Fruit fly (Drosophila melanogaster): ENCODE data around the gene CG34175.

Gene CG34175

dm6 chr2L:3376684-3377086, 21.1 kb upstream of the CG34175 start, which contains the start of the genes CG9662 and Ptpa (continued):
- peak; percentile 97 for TF ChIP-seq CG16813 (GFP tag; IDR thresholded peaks at IDR 0.05; ENCODE audit: partially characterized antibody)
- TF ChIP-seq fd102C (GFP tag; optimal IDR thresholded peaks at IDR 0.05) = no peak
- TF ChIP-seq ttk (GFP tag; IDR thresholded peaks at IDR 0.05) = peak; percentile 62; the same call in 1 of the 2 replicates
- TF ChIP-seq CG2116 (GFP tag; optimal IDR thresholded peaks at IDR 0.05) = peak; percentile 61
- no peak for TF ChIP-seq dati (GFP tag; IDR thresholded peaks at IDR 0.05)
- TF ChIP-seq CG8089 (GFP tag; optimal IDR thresholded peaks at IDR 0.05) = peak; percentile 70
- peak; percentile 89 for TF ChIP-seq CG9797 (GFP tag; optimal IDR thresholded peaks at IDR 0.05)
- peak; percentile 92 for TF ChIP-seq unc-4 (GFP tag; IDR thresholded peaks at IDR 0.05; ENCODE audit: partially characterized antibody)
- peak; percentile 65 for TF ChIP-seq repo (GFP tag; optimal IDR thresholded peaks at IDR 0.05)
- no peak for TF ChIP-seq ash1 (GFP tag; optimal IDR thresholded peaks at IDR 0.05)
- TF ChIP-seq CG4282 (GFP tag; optimal IDR thresholded peaks at IDR 0.05) = peak; percentile 62
- TF ChIP-seq zfh2 (GFP tag; optimal IDR thresholded peaks at IDR 0.05) = peak; percentile 89
- TF ChIP-seq CG5953 (GFP tag; IDR thresholded peaks at IDR 0.05) = no peak
- peak; percentile 79 for TF ChIP-seq grau (tag; optimal IDR thresholded peaks at IDR 0.05)
- TF ChIP-seq pho (GFP tag; optimal IDR thresholded peaks at IDR 0.05) = peak; percentile 91
- peak; percentile 91 for TF ChIP-seq CG13624 (GFP tag; optimal IDR thresholded peaks at IDR 0.05)
- no peak for TF ChIP-seq CG6765 (GFP tag; optimal IDR thresholded peaks at IDR 0.05)
- TF ChIP-seq lov (optimal IDR thresholded peaks at IDR 0.05) = no peak
- 0 out of 3 replicates have a peak, but pooled peaks have one; percentile 43 for TF ChIP-seq lov (GFP tag; IDR thresholded peaks at IDR 0.05)
- peak; percentile 93 for TF ChIP-seq pnt (GFP tag; optimal IDR thresholded peaks at IDR 0.05)
- TF ChIP-seq CG4404 (GFP tag; IDR thresholded peaks at IDR 0.05) = peak; percentile 82
- peak; percentile 38 for TF ChIP-seq da (GFP tag; optimal IDR thresholded peaks at IDR 0.05)
- TF ChIP-seq gro (GFP tag; optimal IDR thresholded peaks at IDR 0.05) = peak; percentile 78
- peak; percentile 86 for TF ChIP-seq dpn (GFP tag; optimal IDR thresholded peaks at IDR 0.05)
- no peak for TF ChIP-seq Tbp (GFP tag; optimal IDR thresholded peaks at IDR 0.05)
- TF ChIP-seq Bgb (GFP tag; IDR thresholded peaks at IDR 0.05; ENCODE audit: partially characterized antibody) = peak; percentile 89
- peak; percentile 59; the same call in 1 of the 3 replicates for TF ChIP-seq sr (GFP tag; IDR thresholded peaks at IDR 0.05)
- no peak for TF ChIP-seq Fer1 (GFP tag; optimal IDR thresholded peaks at IDR 0.05)
- TF ChIP-seq CG10462 (GFP tag; optimal IDR thresholded peaks at IDR 0.05) = peak; percentile 47
- TF ChIP-seq Ets65A (GFP tag) = peak; percentile 99
- TF ChIP-seq dimm (GFP tag; IDR thresholded peaks at IDR 0.05) = peak; percentile 26; the same call in 1 of the 2 replicates
- peak; percentile 90 for TF ChIP-seq lilli (GFP tag; optimal IDR thresholded peaks at IDR 0.05)
- TF ChIP-seq CG8765 (GFP tag; IDR thresholded peaks at IDR 0.05) = peak; percentile 66
- TF ChIP-seq Xbp1 (GFP tag; optimal IDR thresholded peaks at IDR 0.05) = peak; percentile 92
- peak; percentile 75 for TF ChIP-seq CG12744 (GFP tag; optimal IDR thresholded peaks at IDR 0.05)
- peak; percentile 79 for TF ChIP-seq Atf6 (GFP tag; IDR thresholded peaks at IDR 0.05)
- peak; percentile 88 for TF ChIP-seq ewg (GFP tag; optimal IDR thresholded peaks at IDR 0.05)
- TF ChIP-seq tap (tag; optimal IDR thresholded peaks at IDR 0.05) = peak; percentile 16
- peak; percentile 82 for TF ChIP-seq Optix (GFP tag; IDR thresholded peaks at IDR 0.05)
- peak; percentile 75; the same call in 1 of the 3 replicates for TF ChIP-seq CG11093 (GFP tag; IDR thresholded peaks at IDR 0.05)
- TF ChIP-seq pb (GFP tag; optimal IDR thresholded peaks at IDR 0.05) = peak; percentile 39
- TF ChIP-seq CG11723 (GFP tag; optimal IDR thresholded peaks at IDR 0.05) = no peak
- peak; percentile 82 for TF ChIP-seq ems (GFP tag; optimal IDR thresholded peaks at IDR 0.05)
- TF ChIP-seq p53 (GFP tag; optimal IDR thresholded peaks at IDR 0.05) = peak; percentile 70
- peak; percentile 45 for TF ChIP-seq CG10543 (GFP tag; optimal IDR thresholded peaks at IDR 0.05)
- peak; percentile 76 for TF ChIP-seq CG14441 (GFP tag; IDR thresholded peaks at IDR 0.05)
- peak; percentile 41 for TF ChIP-seq btn (GFP tag; optimal IDR thresholded peaks at IDR 0.05)
- TF ChIP-seq insv (GFP tag; optimal IDR thresholded peaks at IDR 0.05) = peak in 1 of 2 experiments; percentile 17
- TF ChIP-seq Neu2 (GFP tag; optimal IDR thresholded peaks at IDR 0.05; ENCODE audit: borderline replicate concordance) = peak; percentile 15
- TF ChIP-seq CG4820 (GFP tag; optimal IDR thresholded peaks at IDR 0.05) = peak; percentile 80
- no peak for TF ChIP-seq CG5180 (GFP tag; optimal IDR thresholded peaks at IDR 0.05)
- TF ChIP-seq CG3163 (GFP tag; optimal IDR thresholded peaks at IDR 0.05) = peak; percentile 62
